Worm (Caenorhabditis elegans) whole organism, midembryonic: ENCODE results near the gene end-1.

Source experiments
- T22C8.4 ChIP-seq: fragments of 200-800 bp; sonication (Bioruptor generic); IDR thresholded peaks from 2 replicates; pipeline ENCODE4 v1.3.6; 2022; ENCODE audit warnings: missing genetic modification characterization, missing compliant biosample characterization
- cog-1 ChIP-seq: sonication (generic microtip); optimal IDR thresholded peaks from 2 replicates; lab custom pipeline; 2016; ENCODE audit warnings: missing genetic modification characterization, missing compliant biosample characterization
- flt-1 ChIP-seq: fragments of 200-800 bp; sonication (Bioruptor generic); IDR thresholded peaks from 2 replicates; pipeline ENCODE4 v1.3.6; 2022; ENCODE audit warnings: missing genetic modification characterization, missing compliant biosample characterization
- klf-2 ChIP-seq: fragments of 200-800 bp; sonication (Bioruptor generic); conservative IDR thresholded peaks from 2 replicates; pipeline ENCODE4 v1.3.6; 2022; ENCODE audit warnings: missing genetic modification reagents, missing genetic modification characterization, missing compliant biosample characterization
- med-1 ChIP-seq: sonication (generic microtip); optimal IDR thresholded peaks from 2 replicates; lab custom pipeline; 2017; ENCODE audit warnings: missing genetic modification characterization, mild to moderate bottlenecking, missing compliant biosample characterization, antibody characterized with exemption, missing genetic modification reagents; ENCODE audit not compliant: insufficient read depth
- ref-1 ChIP-seq: fragments of 200-800 bp; sonication (Bioruptor generic); conservative IDR thresholded peaks from 2 replicates; pipeline ENCODE4 v1.3.6; 2022; ENCODE audit warnings: missing genetic modification reagents, missing genetic modification characterization, missing compliant biosample characterization
- tab-1 ChIP-seq: fragments of 200-800 bp; sonication (Bioruptor generic); IDR thresholded peaks from 2 replicates; pipeline ENCODE4 v1.3.6; 2022; ENCODE audit warnings: missing genetic modification characterization, missing compliant biosample characterization
- ztf-23 ChIP-seq: fragments of 200-800 bp; sonication (Bioruptor generic); IDR thresholded peaks from 2 replicates; pipeline ENCODE4 v1.3.6; 2022; ENCODE audit warnings: missing genetic modification reagents, missing genetic modification characterization, missing compliant biosample characterization
- ztf-29 ChIP-seq: fragments of 200-800 bp; sonication (Bioruptor generic); IDR thresholded peaks from 2 replicates; pipeline ENCODE4 v1.3.6; 2022; ENCODE audit warnings: missing genetic modification reagents, missing genetic modification characterization, missing compliant biosample characterization

end-1 gene

ce11 chrV:14023074-14023473, 38.1 kb downstream of the end-1 start, which contains the start of gene T08G5.15:
TSS of gene T08G5.15 (minus strand) at chrV:14023174.
- TF ChIP-seq ref-1 (GFP tag; lab: Robert Waterston, UW) (no peak), klf-2 (GFP tag; lab: Robert Waterston, UW) (no peak)

DNA sequence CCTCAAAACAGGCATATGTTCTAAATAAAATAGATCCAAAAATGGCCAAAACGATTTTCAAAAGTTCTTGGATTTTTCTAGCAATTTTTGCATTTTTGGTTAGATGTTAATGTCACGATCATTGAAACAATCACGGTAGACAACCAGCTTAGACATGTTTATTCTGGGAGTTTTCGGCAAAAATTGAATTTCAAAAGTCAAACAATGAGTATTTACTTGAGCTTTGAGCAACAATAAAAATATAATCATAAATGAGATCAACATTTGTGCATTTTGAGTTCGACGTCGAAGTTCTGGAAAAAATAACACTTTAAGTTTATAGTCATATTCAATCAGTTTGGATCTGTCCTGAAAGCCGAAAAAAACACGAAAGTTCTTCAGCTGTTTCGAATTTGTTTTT, 41.3 kb downstream of the end-1 start, which contains the start of gene T08G5.2:
T08G5.2 (minus strand) TSS at position 101 of the 400 bp plus-strand sequence.
- TF ChIP-seq flt-1 (GFP tag; lab: Robert Waterston, UW) (no peak), cog-1 (no peak), ref-1 (GFP tag; lab: Robert Waterston, UW) (no peak), med-1 (GFP tag; lab: Kevin White, UChicago) (no peak), klf-2 (GFP tag; lab: Robert Waterston, UW) (no peak), ztf-23 (GFP tag; lab: Robert Waterston, UW) (no peak), ztf-29 (GFP tag; lab: Robert Waterston, UW) (no peak), T22C8.4 (GFP tag; lab: Robert Waterston, UW) (no peak), tab-1 (GFP tag; lab: Robert Waterston, UW) (no peak)

DNA sequence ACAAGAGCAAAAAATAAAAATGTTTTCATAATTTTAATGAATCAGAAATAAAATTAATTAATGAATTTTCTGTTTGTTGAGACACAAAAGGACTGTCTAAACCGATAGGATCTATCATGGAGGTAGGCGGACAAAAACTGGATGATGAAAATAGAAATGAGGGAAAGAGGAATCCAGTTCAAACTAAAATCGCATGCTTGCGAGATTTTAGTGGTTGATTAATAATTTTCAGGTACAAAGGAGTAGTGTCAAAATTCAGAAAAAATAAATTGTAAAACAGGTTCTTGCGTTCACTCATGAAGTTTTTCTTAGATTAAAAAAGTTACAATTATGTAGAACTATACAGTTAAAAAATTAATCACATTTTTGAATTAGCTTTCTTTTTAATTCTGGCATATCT, 42.5 kb downstream of the end-1 start, which contains the start of gene T08G5.3:
T08G5.3 (minus strand) TSS at position 101 of the 400 bp plus-strand sequence.
- TF ChIP-seq ztf-23 (GFP tag; lab: Robert Waterston, UW) (no peak), ref-1 (GFP tag; lab: Robert Waterston, UW) (no peak), klf-2 (GFP tag; lab: Robert Waterston, UW) (no peak), ztf-29 (GFP tag; lab: Robert Waterston, UW) (no peak), cog-1 (no peak), med-1 (GFP tag; lab: Kevin White, UChicago) (no peak), T22C8.4 (GFP tag; lab: Robert Waterston, UW) (no peak), tab-1 (GFP tag; lab: Robert Waterston, UW) (no peak), flt-1 (GFP tag; lab: Robert Waterston, UW) (no peak)

- TF ChIP-seq flt-1 (GFP tag; lab: Robert Waterston, UW) = peak; percentile 70; the same call in 1 of the 2 replicates
- 0 out of 2 replicates have a peak, but pooled peaks have one; percentile 68 for TF ChIP-seq tab-1 (GFP tag; lab: Robert Waterston, UW)
- TF ChIP-seq cog-1 = no peak
- no peak for TF ChIP-seq T22C8.4 (GFP tag; lab: Robert Waterston, UW)
- no peak for TF ChIP-seq klf-2 (GFP tag; lab: Robert Waterston, UW)
Measured at ce11 chrV:14028256-14028743, 43.4 kb downstream of the end-1 start.

DNA sequence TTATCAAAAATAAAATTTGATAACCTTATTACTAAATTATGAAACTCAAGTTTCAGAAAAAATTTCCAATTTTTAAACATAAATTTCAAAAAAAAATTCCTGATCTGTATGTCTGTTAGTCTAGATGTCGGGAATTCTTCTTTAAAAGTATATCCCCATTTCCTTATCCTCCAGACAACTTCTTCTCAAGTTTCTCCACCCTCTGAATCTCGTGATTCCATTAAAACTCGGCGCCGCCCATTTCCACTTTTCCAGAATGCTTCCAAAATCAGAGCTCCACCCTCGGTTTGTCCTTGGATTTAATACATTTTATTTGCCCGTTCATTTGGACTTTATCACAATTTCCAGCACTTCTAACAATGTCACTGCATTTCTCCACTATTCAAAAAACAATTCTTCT, 48.7 kb downstream of the end-1 start, which contains the start of gene ins-10:
ins-10 (plus strand) TSS at position 301 of the 400 bp plus-strand sequence.
- TF ChIP-seq cog-1 = no peak
